Worm (Caenorhabditis elegans) whole organism, L1 larva: ENCODE data around the gene ppm-1.A.

ENCODE experiments used
- ceh-63 ChIP-seq: fragments of 200-800 bp; sonication (Bioruptor generic); optimal IDR thresholded peaks from 2 replicates; lab custom pipeline; 2018; ENCODE audit warnings: mild to moderate bottlenecking, missing genetic modification characterization, missing compliant biosample characterization
- fos-1 ChIP-seq: fragments of 150-350 bp; optimal IDR thresholded peaks from 2 replicates; lab custom pipeline; 2014; ENCODE audit warnings: missing biosample characterization, missing genetic modification characterization
- nhr-90 ChIP-seq: sonication (generic microtip); optimal IDR thresholded peaks from 2 replicates; lab custom pipeline; 2016; ENCODE audit warnings: mild to moderate bottlenecking, missing genetic modification characterization, missing compliant biosample characterization; ENCODE audit not compliant: poor library complexity

DNA sequence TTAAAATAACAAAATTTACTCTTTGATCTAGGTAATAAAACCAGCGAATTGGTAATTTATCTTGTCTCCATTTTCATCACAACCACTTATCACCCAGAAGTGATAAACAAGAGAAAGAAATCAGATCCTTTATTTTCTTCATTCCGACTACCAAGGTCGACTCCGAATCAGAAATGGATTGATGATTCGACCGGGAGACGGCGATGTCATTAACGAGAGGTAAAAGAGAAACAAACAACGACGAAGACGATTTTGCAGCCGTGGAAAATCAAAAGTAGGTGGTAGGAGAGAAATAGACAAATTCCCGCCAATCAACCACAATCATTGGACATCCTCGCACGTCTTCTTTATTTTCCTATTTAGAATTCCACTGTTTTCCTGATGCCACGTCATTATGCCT lies 20.9 kb upstream of the ppm-1.A start:
- TF ChIP-seq nhr-90 (tag; lab: Kevin White, UChicago): no peak
- no peak for TF ChIP-seq fos-1 (tag; lab: Kevin White, UChicago)
- TF ChIP-seq ceh-63 (GFP tag; lab: Kevin White, UChicago): no peak
